Worm (Caenorhabditis elegans) whole organism, L2 larva: ENCODE measurements around the gene F55C9.6.

ENCODE experiments used
- Y55F3AM.14 ChIP-seq: fragments of 200-800 bp; sonication (Bioruptor generic); optimal IDR thresholded peaks from 2 replicates; lab custom pipeline; 2018; ENCODE audit warnings: mild to moderate bottlenecking, missing genetic modification characterization, missing compliant biosample characterization
- ZK546.5 ChIP-seq: sonication (generic microtip); optimal IDR thresholded peaks from 2 replicates; lab custom pipeline; 2017; ENCODE audit warnings: missing biosample characterization, missing genetic modification characterization
- alr-1 ChIP-seq: fragments of 150-350 bp; optimal IDR thresholded peaks from 2 replicates; lab custom pipeline; 2014; ENCODE audit warnings: missing biosample characterization, missing genetic modification characterization
- aly-2 ChIP-seq: fragments of 150-350 bp; optimal IDR thresholded peaks from 2 replicates; lab custom pipeline; 2014; ENCODE audit warnings: missing biosample characterization, missing genetic modification characterization
- ama-1 ChIP-seq: fragments of 150-350 bp; optimal IDR thresholded peaks from 2 replicates; lab custom pipeline; 2018; ENCODE audit warnings: inconsistent platforms
- blmp-1 ChIP-seq: sonication (generic microtip); optimal IDR thresholded peaks from 2 replicates; lab custom pipeline; 2017; ENCODE audit warnings: missing genetic modification characterization, mild to moderate bottlenecking, missing compliant biosample characterization, antibody characterized with exemption, moderate library complexity; ENCODE audit not compliant: insufficient read depth
- ceh-82 ChIP-seq: fragments of 150-350 bp; optimal IDR thresholded peaks from 2 replicates; lab custom pipeline; 2014; ENCODE audit warnings: missing biosample characterization, missing genetic modification characterization
- crh-2 ChIP-seq: sonication (generic microtip); optimal IDR thresholded peaks from 2 replicates; lab custom pipeline; 2017; ENCODE audit warnings: missing biosample characterization, missing genetic modification characterization
- dmd-4 ChIP-seq: sonication (generic microtip); optimal IDR thresholded peaks from 2 replicates; lab custom pipeline; 2017; ENCODE audit warnings: missing biosample characterization, missing genetic modification characterization
- egl-27 ChIP-seq: sonication (generic microtip); optimal IDR thresholded peaks from 3 replicates; lab custom pipeline; 2017; ENCODE audit warnings: missing biosample characterization, missing genetic modification reagents, missing genetic modification characterization
- elt-1 ChIP-seq: fragments of 150-350 bp; optimal IDR thresholded peaks from 2 replicates; lab custom pipeline; 2014; ENCODE audit warnings: missing biosample characterization, missing genetic modification characterization
- lin-13 ChIP-seq: fragments of 150-350 bp; optimal IDR thresholded peaks from 2 replicates; lab custom pipeline; 2014; ENCODE audit warnings: missing biosample characterization, missing genetic modification reagents, missing genetic modification characterization
- lin-39 ChIP-seq: fragments of 150-350 bp; optimal IDR thresholded peaks from 2 replicates; lab custom pipeline; 2014; ENCODE audit warnings: missing biosample characterization, missing genetic modification reagents, missing genetic modification characterization
- lsy-2 ChIP-seq, 2 experiments: fragments of 150-350 bp in 1 of 2; sonication (generic microtip) in 1 of 2; optimal IDR thresholded peaks; 2 replicates each; lab custom pipeline; 2014 to 2017; ENCODE audit warnings: missing biosample characterization in 2 of 2, missing genetic modification characterization in 2 of 2
- mab-5 ChIP-seq: fragments of 150-350 bp; optimal IDR thresholded peaks from 2 replicates; lab custom pipeline; 2014; ENCODE audit warnings: missing biosample characterization, missing genetic modification characterization
- mbf-1 ChIP-seq: sonication (generic microtip); optimal IDR thresholded peaks from 2 replicates; lab custom pipeline; 2017; ENCODE audit warnings: missing biosample characterization, missing genetic modification characterization
- nhr-10 ChIP-seq: sonication (generic microtip); optimal IDR thresholded peaks from 2 replicates; lab custom pipeline; 2017; ENCODE audit warnings: missing biosample characterization, missing genetic modification characterization
- nhr-11 ChIP-seq: fragments of 150-350 bp; optimal IDR thresholded peaks from 2 replicates; lab custom pipeline; 2014; ENCODE audit warnings: missing biosample characterization, missing genetic modification characterization
- nhr-12 ChIP-seq: fragments of 150-350 bp; optimal IDR thresholded peaks from 2 replicates; lab custom pipeline; 2014; ENCODE audit warnings: missing biosample characterization, missing genetic modification characterization
- nhr-129 ChIP-seq: fragments of 150-350 bp; optimal IDR thresholded peaks from 2 replicates; lab custom pipeline; 2014; ENCODE audit warnings: missing biosample characterization, missing genetic modification characterization
- nhr-21 ChIP-seq: fragments of 150-350 bp; optimal IDR thresholded peaks from 2 replicates; lab custom pipeline; 2014; ENCODE audit warnings: missing biosample characterization, missing genetic modification characterization
- nhr-237 ChIP-seq: fragments of 150-350 bp; optimal IDR thresholded peaks from 2 replicates; lab custom pipeline; 2014; ENCODE audit warnings: missing biosample characterization, missing genetic modification characterization
- peb-1 ChIP-seq: fragments of 150-350 bp; optimal IDR thresholded peaks from 2 replicates; lab custom pipeline; 2014; ENCODE audit warnings: missing biosample characterization, missing genetic modification characterization
- sem-4 ChIP-seq: fragments of 150-350 bp; optimal IDR thresholded peaks from 2 replicates; lab custom pipeline; 2014; ENCODE audit warnings: missing biosample characterization, missing genetic modification reagents, missing genetic modification characterization
- sma-3 ChIP-seq: sonication (generic microtip); optimal IDR thresholded peaks from 2 replicates; lab custom pipeline; 2016; ENCODE audit warnings: missing genetic modification reagents, missing genetic modification characterization, missing compliant biosample characterization
- sma-9 ChIP-seq, 2 experiments: fragments of 150-350 bp in 1 of 2; sonication (generic microtip) in 1 of 2; optimal IDR thresholded peaks; 2 replicates each; lab custom pipeline; 2014 to 2016; ENCODE audit warnings: missing genetic modification characterization in 2 of 2, mild to moderate bottlenecking in 1 of 2, missing biosample characterization in 1 of 2, missing compliant biosample characterization in 1 of 2, missing genetic modification reagents in 1 of 2, moderate library complexity in 1 of 2
- snpc-4 ChIP-seq: fragments of 150-350 bp; optimal IDR thresholded peaks from 2 replicates; lab custom pipeline; 2014; ENCODE audit warnings: missing biosample characterization, missing genetic modification characterization
- unc-39 ChIP-seq: fragments of 150-350 bp; optimal IDR thresholded peaks from 2 replicates; lab custom pipeline; 2014; ENCODE audit warnings: missing biosample characterization, missing genetic modification characterization
- unc-55 ChIP-seq: fragments of 150-350 bp; sonication (generic microtip); optimal IDR thresholded peaks from 3 replicates; lab custom pipeline; 2014; ENCODE audit warnings: missing biosample characterization, missing genetic modification reagents, missing genetic modification characterization
- unc-62 ChIP-seq: fragments of 150-350 bp; optimal IDR thresholded peaks from 2 replicates; lab custom pipeline; 2014; ENCODE audit warnings: missing biosample characterization, missing genetic modification reagents, missing genetic modification characterization
- ztf-1 ChIP-seq: fragments of 200-800 bp; sonication (Bioruptor generic); conservative IDR thresholded peaks from 2 replicates; pipeline ENCODE4 v1.3.6; 2022; ENCODE audit warnings: missing genetic modification characterization, missing compliant biosample characterization
- ztf-11 ChIP-seq: sonication (generic microtip); optimal IDR thresholded peaks from 2 replicates; lab custom pipeline; 2017; ENCODE audit warnings: missing biosample characterization, missing genetic modification characterization
- ztf-4 ChIP-seq: fragments of 150-350 bp; optimal IDR thresholded peaks from 2 replicates; lab custom pipeline; 2014; ENCODE audit warnings: missing biosample characterization, missing genetic modification characterization

The F55C9.6 gene

DNA sequence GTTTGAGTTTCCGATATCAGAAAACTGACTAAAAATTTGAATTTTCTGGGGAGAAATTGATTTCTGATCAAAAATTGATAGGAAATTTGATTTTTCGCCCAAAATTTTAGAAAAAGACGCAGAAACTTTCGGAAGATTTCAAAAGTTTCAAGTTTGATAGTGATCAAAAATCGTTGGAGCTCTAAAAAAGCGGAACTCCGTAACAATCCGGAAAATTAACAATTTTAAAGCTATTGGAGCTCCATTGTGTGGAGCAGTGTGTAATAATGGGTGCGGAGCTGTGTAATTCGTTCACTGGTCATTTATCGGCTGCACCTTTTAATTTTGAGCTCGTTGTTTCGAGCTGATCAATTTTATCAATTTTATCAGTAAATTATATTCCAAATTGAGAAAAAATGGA lies 43.1 kb downstream of the F55C9.6 start, which contains the start of gene F21D9.4:
Gene F21D9.4 (plus strand): TSS at position 301 of the 400 bp plus-strand sequence.
- TF ChIP-seq Y55F3AM.14 (GFP tag; lab: Kevin White, UChicago) (no peak), ZK546.5 (no peak), snpc-4 (tag; lab: Kevin White, UChicago) (no peak), unc-62 (no peak), sma-9 (GFP tag; optimal IDR thresholded peaks at IDR 0.05; lab: Kevin White, UChicago) (no peak), sma-9 (tag; optimal IDR thresholded peaks at IDR 0.05; lab: Kevin White, UChicago) (no peak), peb-1 (tag; lab: Kevin White, UChicago) (no peak), nhr-11 (tag; lab: Kevin White, UChicago) (no peak), nhr-129 (tag; lab: Kevin White, UChicago) (no peak), unc-39 (no peak), aly-2 (tag; lab: Kevin White, UChicago) (no peak), crh-2 (tag; lab: Kevin White, UChicago) (no peak), ztf-1 (no peak), dmd-4 (tag; lab: Kevin White, UChicago) (no peak), nhr-237 (tag; lab: Kevin White, UChicago) (no peak), sem-4 (tag; lab: Kevin White, UChicago) (no peak), nhr-21 (no peak), sma-3 (no peak), ama-1 (lab: Kevin White, UChicago) (no peak)
- TF ChIP-seq, all 48 proteins: peak for 0

ce11 chrV:19251844-19252243 lies 44.8 kb downstream of the F55C9.6 start, which contains the start of gene F21D9.11:
TSS of gene F21D9.11 (plus strand) at chrV:19252144.
- TF ChIP-seq unc-55, result no peak
- no peak for TF ChIP-seq lin-13
- TF ChIP-seq ZK546.5, result no peak
- TF ChIP-seq Y55F3AM.14 (GFP tag; lab: Kevin White, UChicago), result no peak
- TF ChIP-seq elt-1 (tag; lab: Kevin White, UChicago), result no peak
- TF ChIP-seq nhr-129 (tag; lab: Kevin White, UChicago), result no peak
- TF ChIP-seq aly-2 (tag; lab: Kevin White, UChicago), result no peak
- no peak for TF ChIP-seq egl-27
- TF ChIP-seq ceh-82 (tag; lab: Kevin White, UChicago), result no peak
- no peak for TF ChIP-seq lin-39 (tag; lab: Kevin White, UChicago)
- no peak for TF ChIP-seq alr-1
- TF ChIP-seq sem-4 (tag; lab: Kevin White, UChicago), result no peak
- no peak for TF ChIP-seq mab-5 (tag; lab: Kevin White, UChicago)

DNA sequence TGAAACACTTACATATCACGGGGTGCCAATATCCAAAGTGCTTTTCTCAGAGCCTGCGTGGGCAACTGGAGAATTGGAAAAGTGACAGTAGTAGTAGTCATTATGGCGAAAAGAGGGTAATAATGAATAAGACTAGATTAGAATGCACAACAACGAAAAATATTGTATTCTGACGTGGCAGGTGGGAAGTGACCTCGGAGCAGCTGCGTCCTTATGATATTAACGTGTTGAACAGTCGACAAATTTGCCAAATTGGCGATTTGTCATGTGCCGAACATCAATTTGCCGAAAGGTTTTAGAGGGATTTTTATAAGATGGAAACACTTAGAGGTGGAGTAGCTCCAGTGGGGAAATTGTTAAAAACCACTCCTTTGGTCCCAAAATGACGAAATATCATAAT lies 45.6 kb downstream of the F55C9.6 start, which contains the start of gene str-81:
Gene str-81 (minus strand): TSS at position 101 of the 400 bp plus-strand sequence.
- TF ChIP-seq alr-1 (no peak), blmp-1 (no peak), nhr-10 (tag; lab: Kevin White, UChicago) (no peak), sem-4 (tag; lab: Kevin White, UChicago) (no peak), ztf-11 (tag; lab: Kevin White, UChicago) (no peak), ceh-82 (tag; lab: Kevin White, UChicago) (no peak), lsy-2 (tag; optimal IDR thresholded peaks at IDR 0.05; lab: Kevin White, UChicago) (no peak), nhr-129 (tag; lab: Kevin White, UChicago) (no peak), ztf-1 (no peak), crh-2 (tag; lab: Kevin White, UChicago) (no peak), mbf-1 (tag; lab: Kevin White, UChicago) (no peak), unc-39 (no peak), nhr-12 (no peak), ztf-4 (tag; lab: Kevin White, UChicago) (no peak), dmd-4 (tag; lab: Kevin White, UChicago) (no peak)
